Worm (Caenorhabditis elegans): Measurements from ENCODE around the gene F44F4.10.

DNA sequence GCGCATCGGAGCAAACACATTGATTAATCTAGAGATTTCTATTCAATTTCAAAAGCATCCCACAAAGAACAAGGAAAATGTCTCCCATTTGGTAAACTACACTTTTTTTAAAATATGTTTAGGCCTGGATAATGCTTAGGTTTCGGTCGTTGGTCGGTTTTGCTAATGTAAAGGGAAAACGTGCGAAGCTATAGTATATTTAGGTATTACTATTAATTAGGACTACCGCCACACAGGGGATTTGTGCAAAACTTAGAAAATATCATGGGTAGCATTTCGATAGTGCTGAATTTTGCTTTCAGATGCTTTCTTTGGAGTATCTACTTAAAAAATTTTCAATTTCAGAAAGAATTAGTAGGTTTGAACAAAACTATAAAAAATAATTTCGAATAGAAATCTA is 4.1 kb downstream of the F44F4.10 start:
- TF ChIP-seq alr-1 (tag; optimal IDR thresholded peaks at IDR 0.05) (no peak), fos-1 (tag; optimal IDR thresholded peaks at IDR 0.05) (no peak)
